Worm (Caenorhabditis elegans) whole organism, L2 larva: Measurements from ENCODE around the gene mrpl-1.

Experiments
- ama-1 ChIP-seq: fragments of 150-350 bp; optimal IDR thresholded peaks from 2 replicates; lab custom pipeline; 2018; ENCODE audit warnings: inconsistent platforms
- ceh-82 ChIP-seq: fragments of 150-350 bp; optimal IDR thresholded peaks from 2 replicates; lab custom pipeline; 2014; ENCODE audit warnings: missing biosample characterization, missing genetic modification characterization
- elt-1 ChIP-seq: fragments of 150-350 bp; optimal IDR thresholded peaks from 2 replicates; lab custom pipeline; 2014; ENCODE audit warnings: missing biosample characterization, missing genetic modification characterization
- lin-13 ChIP-seq: fragments of 150-350 bp; optimal IDR thresholded peaks from 2 replicates; lab custom pipeline; 2014; ENCODE audit warnings: missing biosample characterization, missing genetic modification reagents, missing genetic modification characterization
- nhr-25 ChIP-seq: fragments of 150-350 bp; sonication (generic microtip); optimal IDR thresholded peaks from 3 replicates; lab custom pipeline; 2014; ENCODE audit warnings: missing biosample characterization, missing genetic modification characterization
- sma-3 ChIP-seq: sonication (generic microtip); optimal IDR thresholded peaks from 2 replicates; lab custom pipeline; 2016; ENCODE audit warnings: missing genetic modification reagents, missing genetic modification characterization, missing compliant biosample characterization
- snpc-4 ChIP-seq: fragments of 150-350 bp; optimal IDR thresholded peaks from 2 replicates; lab custom pipeline; 2014; ENCODE audit warnings: missing biosample characterization, missing genetic modification characterization
- unc-62 ChIP-seq: fragments of 150-350 bp; optimal IDR thresholded peaks from 2 replicates; lab custom pipeline; 2014; ENCODE audit warnings: missing biosample characterization, missing genetic modification reagents, missing genetic modification characterization
- ztf-11 ChIP-seq: sonication (generic microtip); optimal IDR thresholded peaks from 2 replicates; lab custom pipeline; 2017; ENCODE audit warnings: missing biosample characterization, missing genetic modification characterization

DNA sequence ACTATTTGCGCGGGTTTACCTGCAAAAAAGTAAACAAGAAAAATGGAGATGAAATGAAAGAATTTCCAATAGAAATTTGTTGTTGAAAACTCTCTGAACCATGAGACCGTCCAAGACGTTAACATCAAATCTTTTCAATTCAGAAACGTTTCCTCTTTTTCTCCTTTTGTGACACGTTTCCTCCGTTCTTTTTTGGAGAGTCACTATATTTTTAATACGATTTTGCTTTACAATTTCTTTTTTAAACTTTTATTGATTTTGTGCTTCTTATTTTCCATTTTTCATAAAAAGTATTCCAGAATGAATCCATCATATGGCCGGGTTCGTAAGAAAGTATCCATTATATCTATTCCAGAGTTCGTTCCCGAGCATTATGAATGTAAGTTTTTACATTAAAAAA is 34.6 kb downstream of the mrpl-1 start, which contains the start of gene itr-1:
- TF ChIP-seq unc-62 (GFP tag; lab: Kevin White, UChicago), result no peak
- TF ChIP-seq ama-1, result no peak
- TF ChIP-seq ztf-11, result no peak
- no peak for TF ChIP-seq ceh-82 (tag; lab: Kevin White, UChicago)
- no peak for TF ChIP-seq nhr-25 (tag; lab: Kevin White, UChicago)
- TF ChIP-seq elt-1, result no peak
- no peak for TF ChIP-seq sma-3
- no peak for TF ChIP-seq snpc-4 (tag; lab: Kevin White, UChicago)
- TF ChIP-seq lin-13, result no peak
